Worm (Caenorhabditis elegans) whole organism, late embryonic: ENCODE results near the gene hmit-1.1.

ENCODE experiments used
- C08G9.2 ChIP-seq: sonication (generic microtip); optimal IDR thresholded peaks from 2 replicates; lab custom pipeline; 2016; ENCODE audit warnings: mild to moderate bottlenecking, missing genetic modification characterization, moderate library complexity, missing compliant biosample characterization
- K02D7.2 ChIP-seq: sonication (generic microtip); optimal IDR thresholded peaks from 2 replicates; lab custom pipeline; 2017; ENCODE audit warnings: mild to moderate bottlenecking, missing genetic modification characterization, missing compliant biosample characterization
- K09A11.1 ChIP-seq: sonication (generic microtip); optimal IDR thresholded peaks from 2 replicates; lab custom pipeline; 2017; ENCODE audit warnings: antibody characterized with exemption, mild to moderate bottlenecking, missing genetic modification characterization, missing compliant biosample characterization; ENCODE audit not compliant: insufficient read depth
- Y22D7AL.16 ChIP-seq: sonication (generic microtip); optimal IDR thresholded peaks from 2 replicates; lab custom pipeline; 2016; ENCODE audit warnings: missing genetic modification characterization, missing compliant biosample characterization
- ahr-1 ChIP-seq: sonication (generic microtip); optimal IDR thresholded peaks from 2 replicates; lab custom pipeline; 2016; ENCODE audit warnings: missing genetic modification characterization, missing compliant biosample characterization
- ama-1 ChIP-seq: fragments of 150-350 bp; optimal IDR thresholded peaks from 2 replicates; lab custom pipeline; 2014
- ceh-18 ChIP-seq: sonication (generic microtip); optimal IDR thresholded peaks from 2 replicates; lab custom pipeline; 2016; ENCODE audit warnings: missing genetic modification characterization, missing compliant biosample characterization
- ceh-19 ChIP-seq: fragments of 200-800 bp; sonication (Bioruptor generic); optimal IDR thresholded peaks from 2 replicates; lab custom pipeline; 2018; ENCODE audit warnings: mild to moderate bottlenecking, missing genetic modification characterization, missing compliant biosample characterization
- ceh-22 ChIP-seq: sonication (generic microtip); optimal IDR thresholded peaks from 2 replicates; lab custom pipeline; 2017; ENCODE audit warnings: missing biosample characterization, missing genetic modification characterization
- ceh-30 ChIP-seq: fragments of 150-350 bp; optimal IDR thresholded peaks from 2 replicates; lab custom pipeline; 2014; ENCODE audit warnings: missing biosample characterization, missing genetic modification characterization
- ceh-31 ChIP-seq: sonication (generic microtip); optimal IDR thresholded peaks from 2 replicates; lab custom pipeline; 2016; ENCODE audit warnings: missing genetic modification characterization, missing compliant biosample characterization
- ceh-48 ChIP-seq: sonication (generic microtip); optimal IDR thresholded peaks from 2 replicates; lab custom pipeline; 2016; ENCODE audit warnings: missing genetic modification characterization, inconsistent platforms, missing compliant biosample characterization
- ceh-9 ChIP-seq: sonication (generic microtip); optimal IDR thresholded peaks from 2 replicates; lab custom pipeline; 2016; ENCODE audit warnings: mild to moderate bottlenecking, missing genetic modification characterization, inconsistent platforms, missing compliant biosample characterization
- che-1 ChIP-seq: sonication (generic microtip); optimal IDR thresholded peaks from 2 replicates; lab custom pipeline; 2016; ENCODE audit warnings: mild to moderate bottlenecking, missing genetic modification characterization, missing compliant biosample characterization
- fkh-10 ChIP-seq: fragments of 150-350 bp; optimal IDR thresholded peaks from 2 replicates; lab custom pipeline; 2014; ENCODE audit warnings: missing biosample characterization, missing genetic modification reagents, missing genetic modification characterization
- gmeb-2 ChIP-seq: sonication (generic microtip); optimal IDR thresholded peaks from 2 replicates; lab custom pipeline; 2016; ENCODE audit warnings: missing genetic modification characterization, inconsistent platforms, missing compliant biosample characterization
- hlh-6 ChIP-seq: sonication (generic microtip); optimal IDR thresholded peaks from 2 replicates; lab custom pipeline; 2016; ENCODE audit warnings: missing genotype, missing genetic modification characterization, missing compliant biosample characterization
- nfya-1 ChIP-seq: sonication (generic microtip); optimal IDR thresholded peaks from 2 replicates; lab custom pipeline; 2017; ENCODE audit warnings: missing genetic modification characterization, mild to moderate bottlenecking, missing compliant biosample characterization, antibody characterized with exemption, moderate library complexity
- nhr-11 ChIP-seq: fragments of 150-350 bp; optimal IDR thresholded peaks from 2 replicates; lab custom pipeline; 2014; ENCODE audit warnings: missing biosample characterization, missing genetic modification characterization
- npax-4 ChIP-seq: sonication (generic microtip); optimal IDR thresholded peaks from 2 replicates; lab custom pipeline; 2016; ENCODE audit warnings: missing genetic modification characterization, missing compliant biosample characterization
- pag-3 ChIP-seq: sonication (generic microtip); optimal IDR thresholded peaks from 2 replicates; lab custom pipeline; 2016; ENCODE audit warnings: missing compliant biosample characterization, missing genetic modification characterization, borderline replicate concordance
- pax-1 ChIP-seq: fragments of 150-350 bp; optimal IDR thresholded peaks from 2 replicates; lab custom pipeline; 2014; ENCODE audit warnings: missing biosample characterization, missing genetic modification characterization
- pqm-1 ChIP-seq: sonication (generic microtip); optimal IDR thresholded peaks from 2 replicates; lab custom pipeline; 2016; ENCODE audit warnings: missing genetic modification characterization, missing compliant biosample characterization
- pros-1 ChIP-seq: fragments of 150-350 bp; optimal IDR thresholded peaks from 2 replicates; lab custom pipeline; 2014; ENCODE audit warnings: missing biosample characterization, missing genetic modification reagents, missing genetic modification characterization
- sdc-2 ChIP-seq: sonication (generic microtip); optimal IDR thresholded peaks from 2 replicates; lab custom pipeline; 2016; ENCODE audit warnings: missing genotype, missing genetic modification characterization, missing compliant biosample characterization
- syd-9 ChIP-seq: sonication (generic microtip); optimal IDR thresholded peaks from 2 replicates; lab custom pipeline; 2016; ENCODE audit warnings: mild to moderate bottlenecking, missing genetic modification characterization, moderate library complexity, missing compliant biosample characterization
- tbx-2 ChIP-seq: sonication (generic microtip); optimal IDR thresholded peaks from 2 replicates; lab custom pipeline; 2016; ENCODE audit warnings: missing genetic modification characterization, missing compliant biosample characterization
- tbx-7 ChIP-seq: sonication (generic microtip); optimal IDR thresholded peaks from 2 replicates; lab custom pipeline; 2016; ENCODE audit warnings: missing genotype, missing genetic modification characterization, missing compliant biosample characterization
- unc-42 ChIP-seq: sonication (generic microtip); optimal IDR thresholded peaks from 2 replicates; lab custom pipeline; 2016; ENCODE audit warnings: missing genotype, missing genetic modification characterization, missing compliant biosample characterization
- unc-55 ChIP-seq: sonication (generic microtip); optimal IDR thresholded peaks from 2 replicates; lab custom pipeline; 2017; ENCODE audit warnings: missing biosample characterization, missing genetic modification reagents, missing genetic modification characterization
- unc-86 ChIP-seq: sonication (generic microtip); optimal IDR thresholded peaks from 2 replicates; lab custom pipeline; 2016; ENCODE audit warnings: missing genetic modification characterization, missing compliant biosample characterization
- zip-5 ChIP-seq: sonication (generic microtip); optimal IDR thresholded peaks from 2 replicates; lab custom pipeline; 2016; ENCODE audit warnings: missing genetic modification characterization, missing compliant biosample characterization
- ztf-16 ChIP-seq: sonication (generic microtip); optimal IDR thresholded peaks from 2 replicates; lab custom pipeline; 2017; ENCODE audit warnings: missing genetic modification characterization, missing compliant biosample characterization

hmit-1.1 gene

DNA sequence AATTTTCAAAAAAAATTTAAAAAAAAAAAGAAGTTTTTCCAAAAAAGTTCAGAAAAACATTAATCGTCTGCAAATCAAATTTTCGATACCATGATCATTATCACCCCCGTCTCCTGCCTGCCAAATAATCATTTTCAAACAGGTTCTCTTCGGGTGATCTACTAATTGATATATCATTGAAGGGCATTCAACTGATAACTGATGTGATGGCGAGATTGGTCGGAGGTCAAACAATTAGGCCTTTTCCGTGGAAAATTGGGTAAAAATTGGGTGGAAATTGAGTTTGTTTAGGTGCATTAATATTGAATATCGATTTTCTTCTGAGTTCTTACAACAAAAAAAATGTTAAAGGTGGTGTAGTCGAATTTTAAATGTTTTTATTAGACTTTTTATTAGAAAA is 29.4 kb upstream of the hmit-1.1 start, which contains the start of gene Y51A2D.18:
Gene Y51A2D.18, minus strand, starts transcription at position 101 of the 400 bp plus-strand sequence.
- TF ChIP-seq ahr-1 (no peak), npax-4 (tag; lab: Kevin White, UChicago) (no peak), unc-86 (tag; lab: Kevin White, UChicago) (no peak), K09A11.1 (no peak), zip-5 (tag; lab: Kevin White, UChicago) (no peak), fkh-10 (GFP tag; lab: Kevin White, UChicago) (no peak), hlh-6 (tag; lab: Kevin White, UChicago) (no peak)
- TF ChIP-seq, all 69 proteins: peak for 0

DNA sequence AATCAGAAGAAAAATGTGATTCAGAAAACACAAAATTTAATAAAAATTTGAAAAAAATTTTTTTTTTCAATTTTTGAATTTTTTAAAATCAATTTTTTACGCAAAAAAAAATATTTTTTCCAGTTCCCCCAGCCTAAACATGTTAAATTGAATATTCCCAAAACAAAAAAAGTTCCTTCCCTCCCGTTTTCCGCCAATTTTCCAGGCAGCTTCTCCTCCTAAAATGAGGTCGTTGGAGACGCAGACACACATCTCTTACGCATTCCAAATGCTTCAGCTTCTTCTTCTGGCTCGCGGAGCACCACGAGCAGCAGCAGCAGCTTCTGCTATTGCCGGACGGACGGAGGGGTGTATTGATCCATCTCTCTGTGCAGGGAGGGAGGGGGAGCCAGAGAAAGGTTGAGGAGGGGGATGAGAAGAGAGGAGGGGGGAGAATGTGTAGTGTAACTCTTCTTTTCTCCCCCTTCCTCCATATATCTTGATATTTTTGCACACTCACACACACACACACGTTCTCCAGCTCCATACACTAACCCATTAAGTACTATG is 26.2 kb upstream of the hmit-1.1 start:
- TF ChIP-seq nfya-1 (tag; lab: Kevin White, UChicago) (peak; percentile 75), ceh-48 (peak; percentile 86), unc-86 (tag; lab: Kevin White, UChicago) (peak; percentile 6), che-1 (tag; lab: Kevin White, UChicago) (no peak), pros-1 (tag; lab: Kevin White, UChicago) (peak; percentile 4), ceh-31 (tag; lab: Kevin White, UChicago) (peak; percentile 29), pax-1 (tag; lab: Kevin White, UChicago) (no peak), unc-42 (tag; lab: Kevin White, UChicago) (peak; percentile 66), ceh-19 (GFP tag; lab: Kevin White, UChicago) (peak; percentile 20)
- TF ChIP-seq, all 69 proteins: peak for 7

DNA sequence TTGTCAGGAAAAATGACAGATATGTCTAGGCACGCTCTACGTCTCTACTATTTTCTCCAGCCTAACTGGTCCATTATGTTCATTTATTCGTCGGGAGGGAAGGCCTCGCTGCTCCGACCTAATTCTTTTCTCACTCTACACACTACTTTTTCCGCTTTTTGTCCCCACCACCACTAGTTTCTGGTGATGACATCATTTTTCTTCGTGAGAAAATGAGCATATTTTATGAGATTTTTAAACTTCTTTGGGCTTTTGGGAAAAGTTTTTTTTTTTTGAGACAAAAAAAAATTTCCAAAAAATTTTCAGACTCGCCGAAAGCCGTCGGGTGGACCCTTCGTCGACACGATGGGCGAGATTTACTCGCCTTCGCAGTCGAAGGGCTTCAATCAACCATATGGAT is 24.6 kb upstream of the hmit-1.1 start, which contains the start of gene slo-1:
Gene slo-1, plus strand, starts transcription at position 301 of the 400 bp plus-strand sequence.
- TF ChIP-seq unc-42 (tag; lab: Kevin White, UChicago) (peak; percentile 6), zip-5 (tag; lab: Kevin White, UChicago) (no peak)

DNA sequence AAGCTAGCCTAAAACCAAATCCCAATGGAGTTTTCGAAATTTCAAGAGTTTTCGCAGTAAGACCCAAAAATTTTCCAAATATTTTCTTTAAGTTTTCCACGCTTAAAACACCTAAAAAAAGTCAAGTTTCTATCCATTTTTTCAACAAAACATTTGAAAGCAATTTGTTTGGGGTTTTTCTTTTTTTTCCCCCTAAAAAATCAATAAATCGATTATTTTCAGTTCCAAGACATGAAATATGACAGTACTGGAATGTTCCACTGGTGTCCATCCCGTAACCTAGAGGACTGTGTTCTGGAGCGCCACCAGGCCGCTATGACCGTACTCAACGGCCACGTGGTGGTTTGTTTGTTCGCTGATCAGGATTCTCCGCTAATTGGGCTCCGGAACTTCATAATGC is 12.0 kb upstream of the hmit-1.1 start:
- TF ChIP-seq ceh-9 (tag; lab: Kevin White, UChicago) (no peak), ceh-48 (peak; percentile 14), ztf-16 (tag; lab: Kevin White, UChicago) (no peak)
- TF ChIP-seq, all 69 proteins: peak for 1

DNA sequence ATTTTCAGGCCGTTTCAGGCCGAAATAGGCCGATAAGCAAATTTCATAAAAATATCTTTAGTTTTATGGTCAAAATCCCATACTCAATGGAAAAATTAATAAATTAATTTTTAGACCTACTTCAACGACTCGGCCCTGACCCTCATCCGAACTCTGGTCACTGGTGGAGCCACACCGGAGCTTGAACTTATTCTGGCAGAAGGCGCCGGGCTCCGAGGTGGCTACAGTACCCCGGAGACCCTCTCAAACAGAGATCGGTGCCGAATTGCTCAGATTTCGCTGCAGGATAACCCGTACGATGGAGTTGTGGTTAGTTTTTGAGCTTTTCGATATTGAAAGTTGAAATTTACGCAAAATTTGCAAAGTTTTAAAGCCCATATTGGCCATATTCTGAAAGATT is 9.8 kb upstream of the hmit-1.1 start:
- TF ChIP-seq K09A11.1 (no peak), C08G9.2 (tag; lab: Kevin White, UChicago) (no peak), ceh-30 (no peak), pag-3 (tag; lab: Kevin White, UChicago) (peak; percentile 64), unc-55 (GFP tag; lab: Kevin White, UChicago) (no peak), sdc-2 (no peak), che-1 (tag; lab: Kevin White, UChicago) (no peak), ceh-22 (tag; lab: Kevin White, UChicago) (no peak)

DNA sequence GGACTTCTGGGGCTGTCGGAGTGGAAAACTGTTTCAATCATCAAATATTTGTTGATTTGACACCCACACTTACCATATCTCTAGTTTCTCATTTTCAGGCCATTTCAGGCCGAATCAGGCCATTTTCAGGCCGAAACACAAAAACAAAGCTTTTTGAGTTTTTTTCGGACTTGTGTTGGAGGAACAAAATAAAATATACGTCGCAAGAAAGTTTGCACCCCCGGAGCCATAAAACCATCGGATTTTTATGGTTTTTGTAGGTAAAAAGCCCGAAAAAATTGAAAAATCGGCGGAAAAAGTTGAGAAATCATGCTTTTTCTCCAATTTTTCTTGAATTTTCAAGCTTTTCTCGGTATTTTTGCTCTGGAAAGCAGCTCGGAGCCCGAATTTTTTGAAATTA is 8.0 kb upstream of the hmit-1.1 start, which contains the start of gene Y51A2D.1:
Gene Y51A2D.1, plus strand, starts transcription at position 301 of the 400 bp plus-strand sequence.
- TF ChIP-seq gmeb-2 (tag; lab: Kevin White, UChicago) (no peak), ceh-9 (tag; lab: Kevin White, UChicago) (no peak), nhr-11 (no peak), ama-1 (lab: Kevin White, UChicago) (no peak), C08G9.2 (tag; lab: Kevin White, UChicago) (no peak), ahr-1 (no peak), tbx-7 (tag; lab: Kevin White, UChicago) (no peak), ceh-22 (tag; lab: Kevin White, UChicago) (no peak), ceh-48 (no peak), K02D7.2 (tag; lab: Kevin White, UChicago) (no peak), syd-9 (no peak), ceh-18 (tag; lab: Kevin White, UChicago) (no peak), pqm-1 (no peak), sdc-2 (no peak), Y22D7AL.16 (tag; lab: Kevin White, UChicago) (no peak), tbx-2 (tag; lab: Kevin White, UChicago) (no peak)
